Fruit fly (Drosophila melanogaster): ENCODE measurements around the gene asun.

The asun gene

dm6 chr3R:16252898-16253412 lies 11.1 kb upstream of the asun start (continued):
- no peak for TF ChIP-seq eg (GFP tag; IDR thresholded peaks at IDR 0.05)
- TF ChIP-seq CG7368 (GFP tag; optimal IDR thresholded peaks at IDR 0.05): peak; percentile 2
- TF ChIP-seq dac (GFP tag; optimal IDR thresholded peaks at IDR 0.05): no peak
- no peak for TF ChIP-seq Ets96B (tag; optimal IDR thresholded peaks at IDR 0.05)
- TF ChIP-seq spab (GFP tag; optimal IDR thresholded peaks at IDR 0.05): no peak
- peak; percentile 10 for TF ChIP-seq dsx (GFP tag; optimal IDR thresholded peaks at IDR 0.05; ENCODE audit: poor library complexity, severe bottlenecking)
- TF ChIP-seq esn (GFP tag; optimal IDR thresholded peaks at IDR 0.05): no peak
- no peak for TF ChIP-seq CG32006 (GFP tag; optimal IDR thresholded peaks at IDR 0.05)
- no peak for TF ChIP-seq CG3032 (tag; optimal IDR thresholded peaks at IDR 0.05)
- TF ChIP-seq Met (GFP tag; optimal IDR thresholded peaks at IDR 0.05): no peak
- no peak for TF ChIP-seq Blimp-1 (GFP tag; optimal IDR thresholded peaks at IDR 0.05)
- TF ChIP-seq Gug (GFP tag; IDR thresholded peaks at IDR 0.05): no peak
- no peak for TF ChIP-seq lz (GFP tag; optimal IDR thresholded peaks at IDR 0.05)
- peak; percentile 40 for TF ChIP-seq CG6808 (GFP tag; optimal IDR thresholded peaks at IDR 0.05)
- no peak for TF ChIP-seq Eip75B (GFP tag; optimal IDR thresholded peaks at IDR 0.05)
- TF ChIP-seq CG6792 (GFP tag; optimal IDR thresholded peaks at IDR 0.05): no peak
- TF ChIP-seq CG6276 (GFP tag; optimal IDR thresholded peaks at IDR 0.05): peak; percentile 53
- peak; percentile 65 for TF ChIP-seq Eip78C (GFP tag)
- TF ChIP-seq CG8119 (GFP tag; IDR thresholded peaks at IDR 0.05): no peak
- peak; percentile 52 for TF ChIP-seq Lpt (GFP tag; optimal IDR thresholded peaks at IDR 0.05)
- no peak for TF ChIP-seq topi (GFP tag; optimal IDR thresholded peaks at IDR 0.05)
- no peak for TF ChIP-seq CG8319 (GFP tag; optimal IDR thresholded peaks at IDR 0.05)
- no peak for TF ChIP-seq CG6163 (GFP tag; IDR thresholded peaks at IDR 0.05)
- peak; percentile 64 to 80 for TF ChIP-seq ss (GFP tag; optimal IDR thresholded peaks at IDR 0.05)
- TF ChIP-seq CG10631 (GFP tag; optimal IDR thresholded peaks at IDR 0.05): no peak
- no peak for TF ChIP-seq Sox14 (GFP tag; optimal IDR thresholded peaks at IDR 0.05)
- no peak for TF ChIP-seq OdsH (GFP tag; optimal IDR thresholded peaks at IDR 0.05)
- TF ChIP-seq salr (GFP tag; optimal IDR thresholded peaks at IDR 0.05): peak in 1 of 2 experiments; percentile 38
- no peak for TF ChIP-seq CG11762 (GFP tag; optimal IDR thresholded peaks at IDR 0.05; ENCODE audit: insufficient read depth)
- no peak for TF ChIP-seq CG3919 (GFP tag; optimal IDR thresholded peaks at IDR 0.05)
- no peak for TF ChIP-seq Ets21C (GFP tag; optimal IDR thresholded peaks at IDR 0.05)
- TF ChIP-seq cyc (GFP tag; optimal IDR thresholded peaks at IDR 0.05): no peak
- TF ChIP-seq Smox (GFP tag; optimal IDR thresholded peaks at IDR 0.05): no peak
- peak; percentile 70 for TF ChIP-seq CG16779 (tag; optimal IDR thresholded peaks at IDR 0.05)
- no peak for TF ChIP-seq Eip93F (GFP tag; optimal IDR thresholded peaks at IDR 0.05)
- no peak for TF ChIP-seq Sox15 (GFP tag; optimal IDR thresholded peaks at IDR 0.05)
- TF ChIP-seq CG8632 (GFP tag; optimal IDR thresholded peaks at IDR 0.05): no peak
- TF ChIP-seq Sox102F (GFP tag; optimal IDR thresholded peaks at IDR 0.05): no peak
- TF ChIP-seq pdm3 (GFP tag; optimal IDR thresholded peaks at IDR 0.05): no peak

dm6 chr3R:16253427-16253883 lies 10.6 kb upstream of the asun start:
- no peak for TF ChIP-seq CG6854 (GFP tag; optimal IDR thresholded peaks at IDR 0.05)
- peak; percentile 45 for TF ChIP-seq cyc (GFP tag; optimal IDR thresholded peaks at IDR 0.05)
- TF ChIP-seq Sox14 (GFP tag; optimal IDR thresholded peaks at IDR 0.05): peak; percentile 48
- TF ChIP-seq Hr39 (GFP tag; optimal IDR thresholded peaks at IDR 0.05): peak; percentile 55
- peak; percentile 86 for TF ChIP-seq CG10631 (GFP tag; optimal IDR thresholded peaks at IDR 0.05)
- TF ChIP-seq Ets96B (tag; optimal IDR thresholded peaks at IDR 0.05): peak; percentile 88
- no peak for TF ChIP-seq CG6163 (GFP tag; IDR thresholded peaks at IDR 0.05)
- peak; percentile 65 for TF ChIP-seq CG11902 (GFP tag; optimal IDR thresholded peaks at IDR 0.05)
- TF ChIP-seq CG6808 (GFP tag; optimal IDR thresholded peaks at IDR 0.05): peak; percentile 84
- peak; percentile 77 for TF ChIP-seq CG3032 (tag; optimal IDR thresholded peaks at IDR 0.05)
- TF ChIP-seq spab (GFP tag; optimal IDR thresholded peaks at IDR 0.05): peak; percentile 77
- no peak for TF ChIP-seq vri (GFP tag; optimal IDR thresholded peaks at IDR 0.05)
- peak; percentile 21 for TF ChIP-seq Ets21C (GFP tag; optimal IDR thresholded peaks at IDR 0.05)
- peak; percentile 77 for TF ChIP-seq CG3919 (GFP tag; optimal IDR thresholded peaks at IDR 0.05)
- peak; percentile 72 for TF ChIP-seq lz (GFP tag; optimal IDR thresholded peaks at IDR 0.05)
- TF ChIP-seq CG32006 (GFP tag; optimal IDR thresholded peaks at IDR 0.05): peak; percentile 93
- peak; percentile 71 for TF ChIP-seq Sox15 (GFP tag; optimal IDR thresholded peaks at IDR 0.05)
- peak; percentile 86 for TF ChIP-seq esn (GFP tag; optimal IDR thresholded peaks at IDR 0.05)
- TF ChIP-seq fd85E (GFP tag; optimal IDR thresholded peaks at IDR 0.05): no peak
- TF ChIP-seq CG11294 (GFP tag; IDR thresholded peaks at IDR 0.05): no peak
- TF ChIP-seq net (GFP tag; optimal IDR thresholded peaks at IDR 0.05): peak; percentile 74
- peak; percentile 84 for TF ChIP-seq Met (GFP tag; optimal IDR thresholded peaks at IDR 0.05)
- TF ChIP-seq CG8632 (GFP tag; optimal IDR thresholded peaks at IDR 0.05): peak; percentile 83
- peak; percentile 21 for TF ChIP-seq CG9139 (GFP tag; optimal IDR thresholded peaks at IDR 0.05)
- TF ChIP-seq CG1621 (tag; optimal IDR thresholded peaks at IDR 0.05): no peak
- peak; percentile 42 for TF ChIP-seq dac (GFP tag; optimal IDR thresholded peaks at IDR 0.05)
- TF ChIP-seq CG15336 (GFP tag; IDR thresholded peaks at IDR 0.05): no peak
- peak; percentile 71 for TF ChIP-seq Blimp-1 (GFP tag; optimal IDR thresholded peaks at IDR 0.05)
